Fruit fly (Drosophila melanogaster) whole organism, prepupa: ENCODE results near the gene Myo31DF.

Source experiments
- Blimp-1 ChIP-seq: fragments of 200-800 bp; sonication (Bioruptor generic); optimal IDR thresholded peaks from 3 replicates; lab custom pipeline; 2017; ENCODE audit warnings: missing biosample characterization, missing genetic modification characterization, mild to moderate bottlenecking, moderate library complexity, missing genetic modification reagents
- CG32006 ChIP-seq: fragments of 200-800 bp; sonication (Bioruptor generic); optimal IDR thresholded peaks from 3 replicates; lab custom pipeline; 2017; ENCODE audit warnings: missing biosample characterization, mild to moderate bottlenecking, missing genetic modification characterization
- CG6854 ChIP-seq: fragments of 200-800 bp; sonication (Bioruptor generic); optimal IDR thresholded peaks from 2 replicates; lab custom pipeline; 2017; ENCODE audit warnings: missing biosample characterization, mild to moderate bottlenecking, missing genetic modification characterization
- CG8119 ChIP-seq: fragments of 200-800 bp; sonication (Bioruptor generic); IDR thresholded peaks from 3 replicates; pipeline ENCODE4 v1.3.6; 2022; ENCODE audit warnings: missing biosample characterization, missing genetic modification characterization
- Eip93F ChIP-seq: fragments of 200-800 bp; sonication (Bioruptor generic); optimal IDR thresholded peaks from 2 replicates; lab custom pipeline; 2016; ENCODE audit warnings: missing biosample characterization, mild to moderate bottlenecking, missing genetic modification characterization
- OdsH ChIP-seq: fragments of 200-800 bp; sonication (Bioruptor generic); optimal IDR thresholded peaks from 3 replicates; lab custom pipeline; 2016; ENCODE audit warnings: missing biosample characterization, missing genetic modification characterization
- achi ChIP-seq: fragments of 200-800 bp; sonication (Bioruptor generic); optimal IDR thresholded peaks from 3 replicates; lab custom pipeline; 2016; ENCODE audit warnings: missing biosample characterization, missing genetic modification characterization
- cyc ChIP-seq: fragments of 200-800 bp; sonication (Bioruptor generic); optimal IDR thresholded peaks from 3 replicates; lab custom pipeline; 2016; ENCODE audit warnings: missing biosample characterization, missing genetic modification characterization
- fd59A ChIP-seq: fragments of 200-800 bp; sonication (Bioruptor generic); optimal IDR thresholded peaks from 2 replicates; lab custom pipeline; 2017; ENCODE audit warnings: missing biosample characterization, mild to moderate bottlenecking, missing genetic modification characterization, missing genetic modification reagents
- lz ChIP-seq: fragments of 200-800 bp; sonication (Bioruptor generic); optimal IDR thresholded peaks from 3 replicates; lab custom pipeline; 2016; ENCODE audit warnings: missing biosample characterization, missing genetic modification characterization
- pdm3 ChIP-seq: fragments of 200-800 bp; sonication (Bioruptor generic); optimal IDR thresholded peaks from 3 replicates; lab custom pipeline; 2016; ENCODE audit warnings: missing biosample characterization, missing genetic modification characterization
- ss ChIP-seq, 2 experiments: fragments of 200-800 bp; sonication (Bioruptor generic); optimal IDR thresholded peaks; 2 replicates in 1 of 2; 3 replicates in 1 of 2; lab custom pipeline; 2017 to 2018; ENCODE audit warnings: mild to moderate bottlenecking in 2 of 2, missing biosample characterization in 2 of 2, missing genetic modification characterization in 2 of 2, moderate library complexity in 1 of 2

DNA sequence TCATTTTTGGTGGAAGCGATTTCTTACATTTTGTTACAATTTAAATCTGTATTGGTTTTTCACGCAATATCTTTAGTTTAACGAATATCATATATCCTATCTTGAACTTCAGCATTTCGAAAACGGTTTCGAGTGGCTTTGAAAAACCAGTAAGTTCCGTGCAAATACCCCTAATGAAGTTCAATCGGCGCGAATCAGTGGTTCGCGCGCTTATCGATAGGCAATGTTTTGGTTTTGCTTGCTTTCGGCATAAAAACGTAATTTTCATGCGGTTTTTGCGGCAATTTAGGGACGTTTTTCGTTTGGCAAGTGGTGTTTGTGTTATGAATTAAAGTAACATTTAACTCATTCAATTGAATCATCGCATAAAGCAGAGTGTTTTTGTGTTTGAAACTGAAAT, 29.7 kb downstream of the Myo31DF start, which contains the start of gene RluA-2:
- no peak for TF ChIP-seq lz
- no peak for TF ChIP-seq CG32006
- TF ChIP-seq ss (GFP tag; optimal IDR thresholded peaks at IDR 0.05; lab: Kevin White, UChicago), result no peak
- no peak for TF ChIP-seq fd59A (GFP tag; lab: Kevin White, UChicago)
- no peak for TF ChIP-seq pdm3
- no peak for TF ChIP-seq Blimp-1 (GFP tag; lab: Kevin White, UChicago)
- TF ChIP-seq OdsH (GFP tag; lab: Kevin White, UChicago), result no peak
- TF ChIP-seq achi (GFP tag; lab: Kevin White, UChicago), result no peak
- no peak for TF ChIP-seq cyc
- no peak for TF ChIP-seq CG8119
- TF ChIP-seq CG6854 (GFP tag; lab: Kevin White, UChicago), result no peak
- TF ChIP-seq Eip93F, result no peak
